Worm (Caenorhabditis elegans) whole organism, L1 larva: ENCODE results near the gene C06H5.6.

Experiments used
- blmp-1 ChIP-seq: fragments of 150-350 bp; optimal IDR thresholded peaks from 2 replicates; lab custom pipeline; 2014; ENCODE audit warnings: missing biosample characterization, missing genetic modification characterization
- nhr-12 ChIP-seq: sonication (generic microtip); optimal IDR thresholded peaks from 2 replicates; lab custom pipeline; 2017; ENCODE audit warnings: missing biosample characterization, missing genetic modification characterization
- nhr-77 ChIP-seq: fragments of 150-350 bp; optimal IDR thresholded peaks from 2 replicates; lab custom pipeline; 2014; ENCODE audit warnings: missing biosample characterization, missing genetic modification characterization
- pax-3 ChIP-seq: fragments of 200-800 bp; sonication (Bioruptor generic); optimal IDR thresholded peaks from 2 replicates; lab custom pipeline; 2018; ENCODE audit warnings: mild to moderate bottlenecking, missing genetic modification characterization, moderate library complexity, missing compliant biosample characterization

ce11 chrV:17855889-17856288 is 32.9 kb downstream of the C06H5.6 start, which contains the start of gene tcc-1:
- TF ChIP-seq nhr-77 (tag; lab: Kevin White, UChicago) (no peak), blmp-1 (tag; lab: Kevin White, UChicago) (no peak), nhr-12 (tag; lab: Kevin White, UChicago) (no peak), pax-3 (no peak)
